Worm (Caenorhabditis elegans) whole organism, late embryonic: ENCODE measurements around the gene C55C3.73.

Source experiments
- C08G9.2 ChIP-seq: sonication (generic microtip); optimal IDR thresholded peaks from 2 replicates; lab custom pipeline; 2016; ENCODE audit warnings: mild to moderate bottlenecking, missing genetic modification characterization, moderate library complexity, missing compliant biosample characterization
- C38D4.7 ChIP-seq: fragments of 200-800 bp; sonication (Bioruptor generic); optimal IDR thresholded peaks from 2 replicates; lab custom pipeline; 2018; ENCODE audit warnings: mild to moderate bottlenecking, missing genetic modification characterization, moderate library complexity, missing compliant biosample characterization
- F13H6.1 ChIP-seq: sonication (generic microtip); optimal IDR thresholded peaks from 2 replicates; lab custom pipeline; 2016; ENCODE audit warnings: missing genetic modification characterization, missing compliant biosample characterization
- K02D7.2 ChIP-seq: sonication (generic microtip); optimal IDR thresholded peaks from 2 replicates; lab custom pipeline; 2017; ENCODE audit warnings: mild to moderate bottlenecking, missing genetic modification characterization, missing compliant biosample characterization
- T23F11.4 ChIP-seq: fragments of 200-800 bp; sonication (Bioruptor generic); optimal IDR thresholded peaks from 2 replicates; lab custom pipeline; 2018; ENCODE audit warnings: mild to moderate bottlenecking, missing genetic modification characterization, missing compliant biosample characterization
- Y22D7AL.16 ChIP-seq: sonication (generic microtip); optimal IDR thresholded peaks from 2 replicates; lab custom pipeline; 2016; ENCODE audit warnings: missing genetic modification characterization, missing compliant biosample characterization
- ama-1 ChIP-seq: fragments of 150-350 bp; optimal IDR thresholded peaks from 2 replicates; lab custom pipeline; 2014
- ceh-14 ChIP-seq: sonication (generic microtip); optimal IDR thresholded peaks from 2 replicates; lab custom pipeline; 2016; ENCODE audit warnings: missing genotype, missing genetic modification characterization, missing compliant biosample characterization
- ceh-18 ChIP-seq: sonication (generic microtip); optimal IDR thresholded peaks from 2 replicates; lab custom pipeline; 2016; ENCODE audit warnings: missing genetic modification characterization, missing compliant biosample characterization
- ceh-19 ChIP-seq: fragments of 200-800 bp; sonication (Bioruptor generic); optimal IDR thresholded peaks from 2 replicates; lab custom pipeline; 2018; ENCODE audit warnings: mild to moderate bottlenecking, missing genetic modification characterization, missing compliant biosample characterization
- ceh-2 ChIP-seq: sonication (generic microtip); optimal IDR thresholded peaks from 2 replicates; lab custom pipeline; 2016; ENCODE audit warnings: missing genotype, missing genetic modification characterization, missing compliant biosample characterization
- ceh-24 ChIP-seq: sonication (generic microtip); optimal IDR thresholded peaks from 2 replicates; lab custom pipeline; 2016; ENCODE audit warnings: mild to moderate bottlenecking, missing genetic modification characterization, missing compliant biosample characterization
- ceh-30 ChIP-seq: fragments of 150-350 bp; optimal IDR thresholded peaks from 2 replicates; lab custom pipeline; 2014; ENCODE audit warnings: missing biosample characterization, missing genetic modification characterization
- ceh-31 ChIP-seq: sonication (generic microtip); optimal IDR thresholded peaks from 2 replicates; lab custom pipeline; 2016; ENCODE audit warnings: missing genetic modification characterization, missing compliant biosample characterization
- ceh-45 ChIP-seq: fragments of 200-800 bp; sonication (Bioruptor generic); IDR thresholded peaks from 2 replicates; pipeline ENCODE4 v1.3.6; 2022; ENCODE audit warnings: missing genetic modification reagents, missing genetic modification characterization, missing compliant biosample characterization
- ceh-48 ChIP-seq: sonication (generic microtip); optimal IDR thresholded peaks from 2 replicates; lab custom pipeline; 2016; ENCODE audit warnings: missing genetic modification characterization, inconsistent platforms, missing compliant biosample characterization
- ceh-6 ChIP-seq: fragments of 200-800 bp; sonication (Bioruptor generic); optimal IDR thresholded peaks from 2 replicates; lab custom pipeline; 2018; ENCODE audit warnings: mild to moderate bottlenecking, missing genetic modification characterization, missing compliant biosample characterization
- ceh-9 ChIP-seq: sonication (generic microtip); optimal IDR thresholded peaks from 2 replicates; lab custom pipeline; 2016; ENCODE audit warnings: mild to moderate bottlenecking, missing genetic modification characterization, inconsistent platforms, missing compliant biosample characterization
- dmd-4 ChIP-seq: sonication (generic microtip); optimal IDR thresholded peaks from 2 replicates; lab custom pipeline; 2016; ENCODE audit warnings: borderline replicate concordance, missing genetic modification characterization, missing compliant biosample characterization
- dve-1 ChIP-seq: sonication (generic microtip); optimal IDR thresholded peaks from 2 replicates; lab custom pipeline; 2017; ENCODE audit warnings: antibody characterized with exemption, mild to moderate bottlenecking, missing genetic modification characterization, missing compliant biosample characterization
- elt-2 ChIP-seq: sonication (generic microtip); optimal IDR thresholded peaks from 2 replicates; lab custom pipeline; 2016; ENCODE audit warnings: missing genetic modification reagents, missing genetic modification characterization, missing compliant biosample characterization
- elt-4 ChIP-seq: sonication (generic microtip); optimal IDR thresholded peaks from 2 replicates; lab custom pipeline; 2016; ENCODE audit warnings: missing genetic modification characterization, missing compliant biosample characterization
- eyg-1 ChIP-seq: sonication (generic microtip); optimal IDR thresholded peaks from 2 replicates; lab custom pipeline; 2016; ENCODE audit warnings: missing genotype, missing genetic modification characterization, missing compliant biosample characterization
- fax-1 ChIP-seq: sonication (generic microtip); optimal IDR thresholded peaks from 2 replicates; lab custom pipeline; 2016; ENCODE audit warnings: missing genotype, missing genetic modification characterization, missing compliant biosample characterization
- fkh-10 ChIP-seq: fragments of 150-350 bp; optimal IDR thresholded peaks from 2 replicates; lab custom pipeline; 2014; ENCODE audit warnings: missing biosample characterization, missing genetic modification reagents, missing genetic modification characterization
- fkh-6 ChIP-seq: sonication (generic microtip); optimal IDR thresholded peaks from 2 replicates; lab custom pipeline; 2016; ENCODE audit warnings: missing genetic modification characterization, missing compliant biosample characterization
- hlh-15 ChIP-seq: sonication (generic microtip); optimal IDR thresholded peaks from 2 replicates; lab custom pipeline; 2016; ENCODE audit warnings: missing genetic modification characterization, missing compliant biosample characterization
- lim-6 ChIP-seq: sonication (generic microtip); optimal IDR thresholded peaks from 2 replicates; lab custom pipeline; 2016; ENCODE audit warnings: missing genetic modification characterization, missing compliant biosample characterization
- lin-11 ChIP-seq: fragments of 200-800 bp; sonication (Bioruptor generic); optimal IDR thresholded peaks from 2 replicates; lab custom pipeline; 2018; ENCODE audit warnings: mild to moderate bottlenecking, missing genetic modification characterization, missing compliant biosample characterization
- madf-2 ChIP-seq: sonication (generic microtip); optimal IDR thresholded peaks from 2 replicates; lab custom pipeline; 2017; ENCODE audit warnings: missing genetic modification characterization, missing compliant biosample characterization
- npax-4 ChIP-seq: sonication (generic microtip); optimal IDR thresholded peaks from 2 replicates; lab custom pipeline; 2016; ENCODE audit warnings: missing genetic modification characterization, missing compliant biosample characterization
- pag-3 ChIP-seq: sonication (generic microtip); optimal IDR thresholded peaks from 2 replicates; lab custom pipeline; 2016; ENCODE audit warnings: missing compliant biosample characterization, missing genetic modification characterization, borderline replicate concordance
- pax-1 ChIP-seq: fragments of 150-350 bp; optimal IDR thresholded peaks from 2 replicates; lab custom pipeline; 2014; ENCODE audit warnings: missing biosample characterization, missing genetic modification characterization
- pha-2 ChIP-seq: sonication (generic microtip); optimal IDR thresholded peaks from 2 replicates; lab custom pipeline; 2017; ENCODE audit warnings: mild to moderate bottlenecking, missing genetic modification characterization, missing compliant biosample characterization
- pha-4 ChIP-seq: fragments of 150-350 bp; optimal IDR thresholded peaks from 2 replicates; lab custom pipeline; 2018; ENCODE audit warnings: missing biosample characterization, missing genetic modification reagents, missing genetic modification characterization
- pqm-1 ChIP-seq: sonication (generic microtip); optimal IDR thresholded peaks from 2 replicates; lab custom pipeline; 2016; ENCODE audit warnings: missing genetic modification characterization, missing compliant biosample characterization
- pros-1 ChIP-seq: fragments of 150-350 bp; optimal IDR thresholded peaks from 2 replicates; lab custom pipeline; 2014; ENCODE audit warnings: missing biosample characterization, missing genetic modification reagents, missing genetic modification characterization
- ref-2 ChIP-seq: sonication (generic microtip); optimal IDR thresholded peaks from 2 replicates; lab custom pipeline; 2016; ENCODE audit warnings: missing genetic modification characterization, missing compliant biosample characterization
- rnt-1 ChIP-seq: sonication (generic microtip); optimal IDR thresholded peaks from 2 replicates; lab custom pipeline; 2016; ENCODE audit warnings: missing genetic modification characterization, missing compliant biosample characterization
- sox-2 ChIP-seq: fragments of 200-800 bp; sonication (Bioruptor generic); IDR thresholded peaks from 2 replicates; pipeline ENCODE4 v1.3.6; 2022; ENCODE audit warnings: missing genetic modification reagents, missing genetic modification characterization, missing compliant biosample characterization
- syd-9 ChIP-seq: sonication (generic microtip); optimal IDR thresholded peaks from 2 replicates; lab custom pipeline; 2016; ENCODE audit warnings: mild to moderate bottlenecking, missing genetic modification characterization, moderate library complexity, missing compliant biosample characterization
- tbx-2 ChIP-seq: sonication (generic microtip); optimal IDR thresholded peaks from 2 replicates; lab custom pipeline; 2016; ENCODE audit warnings: missing genetic modification characterization, missing compliant biosample characterization
- tbx-7 ChIP-seq: sonication (generic microtip); optimal IDR thresholded peaks from 2 replicates; lab custom pipeline; 2016; ENCODE audit warnings: missing genotype, missing genetic modification characterization, missing compliant biosample characterization
- unc-42 ChIP-seq: sonication (generic microtip); optimal IDR thresholded peaks from 2 replicates; lab custom pipeline; 2016; ENCODE audit warnings: missing genotype, missing genetic modification characterization, missing compliant biosample characterization
- zip-5 ChIP-seq: sonication (generic microtip); optimal IDR thresholded peaks from 2 replicates; lab custom pipeline; 2016; ENCODE audit warnings: missing genetic modification characterization, missing compliant biosample characterization

C55C3.73 gene

DNA sequence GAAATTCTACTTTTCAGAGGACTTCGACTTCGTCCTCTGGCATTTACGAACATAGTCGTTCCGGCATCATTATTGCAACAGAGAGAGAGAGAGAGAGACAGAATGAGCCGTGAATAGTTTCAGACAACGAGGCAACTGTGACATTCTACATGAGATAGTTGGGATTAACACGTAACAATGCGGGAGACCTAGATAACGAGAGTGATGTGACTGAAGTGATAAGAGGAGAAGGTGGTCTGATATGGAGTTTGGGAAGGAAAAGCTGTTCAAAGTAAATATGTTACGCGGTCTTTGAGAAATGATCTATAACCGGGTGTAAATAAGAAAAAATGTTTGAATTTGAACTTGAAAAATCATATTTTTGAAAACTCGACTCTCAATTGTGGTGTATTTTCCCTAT, 43.8 kb downstream of the C55C3.73 start:
- TF ChIP-seq T23F11.4 (GFP tag; lab: Kevin White, UChicago) (no peak), fkh-10 (GFP tag; lab: Kevin White, UChicago) (no peak), Y22D7AL.16 (tag; lab: Kevin White, UChicago) (no peak), elt-2 (tag; lab: Kevin White, UChicago) (peak; percentile 75), C38D4.7 (GFP tag; lab: Kevin White, UChicago) (no peak), ceh-19 (no peak)

DNA sequence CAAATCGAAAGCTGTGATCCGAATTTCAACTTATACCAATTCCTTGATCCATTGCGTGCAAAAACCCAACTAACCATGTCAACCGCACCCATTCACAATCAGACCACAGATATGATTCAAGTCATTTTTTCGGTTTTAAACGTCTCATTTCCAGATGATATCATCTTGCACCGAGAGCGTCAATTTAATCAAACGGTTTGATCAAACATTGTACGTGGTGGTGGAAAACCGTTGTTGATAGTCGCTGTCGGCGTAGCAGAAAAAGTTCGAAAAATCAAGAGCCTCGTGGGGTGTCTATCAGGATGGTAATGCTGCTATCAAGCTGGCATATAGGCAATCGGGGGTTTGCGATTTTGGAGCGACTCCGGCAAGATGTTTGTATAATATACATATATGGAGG, 44.4 kb downstream of the C55C3.73 start:
- TF ChIP-seq dmd-4 (tag; lab: Kevin White, UChicago), result no peak
- TF ChIP-seq F13H6.1 (tag; lab: Kevin White, UChicago), result no peak
- TF ChIP-seq pag-3 (tag; lab: Kevin White, UChicago), result no peak
- TF ChIP-seq ceh-6 (GFP tag; lab: Kevin White, UChicago), result no peak
- no peak for TF ChIP-seq fax-1 (tag; lab: Kevin White, UChicago)
- TF ChIP-seq elt-4 (tag; lab: Kevin White, UChicago), result no peak
- no peak for TF ChIP-seq eyg-1 (tag; lab: Kevin White, UChicago)
- TF ChIP-seq ceh-30 (tag; lab: Kevin White, UChicago), result no peak
- no peak for TF ChIP-seq lim-6 (tag; lab: Kevin White, UChicago)
- no peak for TF ChIP-seq sox-2 (GFP tag; lab: Robert Waterston, UW)
- TF ChIP-seq tbx-7 (tag; lab: Kevin White, UChicago), result no peak
- TF ChIP-seq ceh-24, result no peak
- no peak for TF ChIP-seq lin-11

- TF ChIP-seq lim-6 (tag; lab: Kevin White, UChicago), result no peak
- no peak for TF ChIP-seq syd-9 (tag; lab: Kevin White, UChicago)
- no peak for TF ChIP-seq ceh-30 (tag; lab: Kevin White, UChicago)
- TF ChIP-seq pag-3 (tag; lab: Kevin White, UChicago), result no peak
- TF ChIP-seq ceh-14 (tag; lab: Kevin White, UChicago), result no peak
- TF ChIP-seq pha-4 (tag; lab: Kevin White, UChicago), result no peak
- no peak for TF ChIP-seq zip-5 (tag; lab: Kevin White, UChicago)
- no peak for TF ChIP-seq unc-42 (tag; lab: Kevin White, UChicago)
- no peak for TF ChIP-seq ceh-9 (tag; lab: Kevin White, UChicago)
- TF ChIP-seq ceh-31, result no peak
- no peak for TF ChIP-seq ama-1 (lab: Kevin White, UChicago)
Measured at ce11 chrIV:5658225-5658624, 45.0 kb downstream of the C55C3.73 start.

DNA sequence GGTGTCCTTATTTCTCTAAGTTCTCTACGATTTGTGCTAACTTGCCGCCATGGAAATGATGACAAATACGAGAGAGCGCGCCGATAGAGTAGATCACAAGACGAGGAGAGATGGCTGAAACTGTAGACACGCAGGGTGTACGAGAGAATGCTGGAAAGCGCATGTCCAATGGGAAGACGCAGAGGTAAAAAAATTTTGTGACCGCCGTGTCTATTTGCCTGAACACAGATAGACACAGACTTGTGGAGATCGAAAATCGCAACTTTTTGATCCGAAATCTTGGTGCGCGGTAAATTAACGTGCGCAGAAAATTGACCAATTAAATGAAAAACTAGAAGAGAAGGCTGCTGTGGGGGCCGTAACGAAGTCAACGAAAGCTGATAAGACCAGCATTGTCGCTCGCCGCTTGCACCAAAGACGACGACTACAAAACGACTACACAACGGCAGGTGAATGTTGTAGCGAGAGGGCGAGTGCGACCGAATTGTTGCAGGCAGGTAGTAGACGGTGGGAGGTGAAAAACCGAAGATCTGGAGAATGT, 46.1 kb downstream of the C55C3.73 start:
- no peak for TF ChIP-seq ceh-48 (tag; lab: Kevin White, UChicago)
- no peak for TF ChIP-seq ama-1 (lab: Kevin White, UChicago)
- no peak for TF ChIP-seq pag-3 (tag; lab: Kevin White, UChicago)
- TF ChIP-seq tbx-2, result peak; percentile 50
- peak; percentile 46 for TF ChIP-seq ref-2
- no peak for TF ChIP-seq fkh-10 (GFP tag; lab: Kevin White, UChicago)
- no peak for TF ChIP-seq ceh-24
- no peak for TF ChIP-seq zip-5 (tag; lab: Kevin White, UChicago)
- peak; percentile 35 for TF ChIP-seq dve-1 (tag; lab: Kevin White, UChicago)
- TF ChIP-seq pax-1 (tag; lab: Kevin White, UChicago), result no peak
- TF ChIP-seq tbx-7 (tag; lab: Kevin White, UChicago), result no peak
- peak; percentile 91 for TF ChIP-seq ceh-30 (tag; lab: Kevin White, UChicago)
- peak; percentile 71 for TF ChIP-seq ceh-18 (tag; lab: Kevin White, UChicago)
- peak; percentile 32 for TF ChIP-seq F13H6.1 (tag; lab: Kevin White, UChicago)
- no peak for TF ChIP-seq C08G9.2
- no peak for TF ChIP-seq pqm-1 (tag; lab: Kevin White, UChicago)
- peak; percentile 6 for TF ChIP-seq ceh-19
- TF ChIP-seq fkh-6 (tag; lab: Kevin White, UChicago), result no peak
- no peak for TF ChIP-seq hlh-15
- TF ChIP-seq ceh-2 (tag; lab: Kevin White, UChicago), result no peak
- no peak for TF ChIP-seq ceh-45 (GFP tag; lab: Robert Waterston, UW)
- TF ChIP-seq K02D7.2 (tag; lab: Kevin White, UChicago), result no peak
- TF ChIP-seq npax-4 (tag; lab: Kevin White, UChicago), result no peak
- no peak for TF ChIP-seq pros-1
- TF ChIP-seq T23F11.4 (GFP tag; lab: Kevin White, UChicago), result no peak
- TF ChIP-seq sox-2 (GFP tag; lab: Robert Waterston, UW), result no peak
- TF ChIP-seq lim-6 (tag; lab: Kevin White, UChicago), result no peak
- no peak for TF ChIP-seq pha-2 (tag; lab: Kevin White, UChicago)
- no peak for TF ChIP-seq madf-2 (tag; lab: Kevin White, UChicago)
- peak; percentile 35 for TF ChIP-seq ceh-31
- TF ChIP-seq rnt-1 (tag; lab: Kevin White, UChicago), result peak; percentile 49
